Worm (Caenorhabditis elegans) whole organism, L4 larva: ENCODE data around the gene T02B11.3.

Source experiments
- D1046.2 ChIP-seq: fragments of 200-800 bp; sonication (Bioruptor generic); IDR thresholded peaks from 2 replicates; pipeline ENCODE4 v1.3.6; 2022; ENCODE audit warnings: missing genetic modification characterization, missing compliant biosample characterization
- F26F4.8 ChIP-seq: fragments of 200-800 bp; sonication (Bioruptor generic); conservative IDR thresholded peaks from 2 replicates; pipeline ENCODE4 v1.3.6; 2022; ENCODE audit warnings: missing genetic modification characterization, missing compliant biosample characterization
- T20F7.1 ChIP-seq: fragments of 200-800 bp; sonication (Bioruptor generic); optimal IDR thresholded peaks from 2 replicates; lab custom pipeline; 2018; ENCODE audit warnings: mild to moderate bottlenecking, missing genetic modification characterization, missing compliant biosample characterization
- Y48G9A.11 ChIP-seq: fragments of 200-800 bp; sonication (Bioruptor generic); IDR thresholded peaks from 2 replicates; pipeline ENCODE4 v1.3.6; 2022; ENCODE audit warnings: missing genetic modification reagents, missing genetic modification characterization, missing compliant biosample characterization
- ZK337.2 ChIP-seq: fragments of 200-800 bp; sonication (Bioruptor generic); IDR thresholded peaks from 2 replicates; pipeline ENCODE4 v1.3.6; 2022; ENCODE audit warnings: missing genetic modification reagents, missing genetic modification characterization, missing compliant biosample characterization
- ZK546.5 ChIP-seq, 2 experiments: sonication (generic microtip); optimal IDR thresholded peaks; 2 replicates each; lab custom pipeline; 2017; ENCODE audit warnings: missing biosample characterization in 2 of 2, missing genetic modification characterization in 2 of 2
- aha-1 ChIP-seq: fragments of 150-350 bp; peaks from one replicate; lab custom pipeline; 2014; ENCODE audit warnings: missing biosample characterization, missing genetic modification characterization
- ceh-20 ChIP-seq: fragments of 200-800 bp; sonication (Bioruptor generic); IDR thresholded peaks from 2 replicates; pipeline ENCODE4 v1.3.6; 2022; ENCODE audit warnings: missing genetic modification reagents, missing genetic modification characterization, missing compliant biosample characterization
- ceh-62 ChIP-seq: sonication (generic microtip); optimal IDR thresholded peaks from 2 replicates; lab custom pipeline; 2017; ENCODE audit warnings: missing biosample characterization, missing genetic modification characterization
- ces-1 ChIP-seq: fragments of 150-350 bp; sonication (generic microtip); optimal IDR thresholded peaks from 4 replicates; lab custom pipeline; 2014; ENCODE audit warnings: missing biosample characterization, missing genetic modification reagents, missing genetic modification characterization
- ctbp-1 ChIP-seq: fragments of 200-800 bp; sonication (Bioruptor generic); IDR thresholded peaks from 2 replicates; pipeline ENCODE4 v1.3.6; 2022; ENCODE audit warnings: missing genetic modification reagents, missing genetic modification characterization, missing compliant biosample characterization
- daf-12 ChIP-seq: fragments of 150-350 bp; optimal IDR thresholded peaks from 2 replicates; lab custom pipeline; 2014; ENCODE audit warnings: missing biosample characterization, missing genetic modification reagents, missing genetic modification characterization
- daf-16 ChIP-seq, 3 experiments: sonication (generic microtip); optimal IDR thresholded peaks; 2 replicates each; lab custom pipeline; 2016 to 2017; ENCODE audit warnings: missing genetic modification characterization in 3 of 3, missing genetic modification reagents in 3 of 3, mild to moderate bottlenecking in 2 of 3, missing compliant biosample characterization in 2 of 3, missing biosample characterization in 1 of 3, moderate library complexity in 1 of 3
- daf-8 ChIP-seq: fragments of 200-800 bp; sonication (Bioruptor generic); IDR thresholded peaks from 2 replicates; pipeline ENCODE4 v1.3.6; 2022; ENCODE audit warnings: missing genetic modification characterization, missing compliant biosample characterization
- dmd-6 ChIP-seq: fragments of 200-800 bp; sonication (Bioruptor generic); IDR thresholded peaks from 2 replicates; pipeline ENCODE4 v1.3.6; 2022; ENCODE audit warnings: missing genetic modification reagents, missing genetic modification characterization, missing compliant biosample characterization
- dmd-8 ChIP-seq: fragments of 200-800 bp; sonication (Bioruptor generic); IDR thresholded peaks from 2 replicates; pipeline ENCODE4 v1.3.6; 2022; ENCODE audit warnings: missing genetic modification characterization, missing compliant biosample characterization
- dve-1 ChIP-seq: sonication (generic microtip); optimal IDR thresholded peaks from 2 replicates; lab custom pipeline; 2017; ENCODE audit warnings: antibody characterized with exemption, mild to moderate bottlenecking, missing genetic modification characterization, missing compliant biosample characterization; ENCODE audit not compliant: insufficient read depth
- egl-27 ChIP-seq: sonication (generic microtip); optimal IDR thresholded peaks from 3 replicates; lab custom pipeline; 2017; ENCODE audit warnings: missing biosample characterization, missing genetic modification reagents, missing genetic modification characterization
- fos-1 ChIP-seq: fragments of 150-350 bp; optimal IDR thresholded peaks from 2 replicates; lab custom pipeline; 2014; ENCODE audit warnings: missing biosample characterization, missing genetic modification characterization
- hlh-11 ChIP-seq: fragments of 200-800 bp; sonication (Bioruptor generic); optimal IDR thresholded peaks from 2 replicates; lab custom pipeline; 2018; ENCODE audit warnings: mild to moderate bottlenecking, missing genetic modification characterization, missing compliant biosample characterization
- hlh-30 ChIP-seq: sonication (generic microtip); optimal IDR thresholded peaks from 2 replicates; lab custom pipeline; 2017; ENCODE audit warnings: antibody characterized with exemption, mild to moderate bottlenecking, missing genetic modification characterization, missing compliant biosample characterization; ENCODE audit not compliant: insufficient read depth
- lin-1 ChIP-seq: fragments of 200-800 bp; sonication (Bioruptor generic); IDR thresholded peaks from 2 replicates; pipeline ENCODE4 v1.3.6; 2022; ENCODE audit warnings: missing genetic modification reagents, missing genetic modification characterization, missing compliant biosample characterization
- lin-13 ChIP-seq: fragments of 150-350 bp; optimal IDR thresholded peaks from 2 replicates; lab custom pipeline; 2014; ENCODE audit warnings: missing biosample characterization, missing genetic modification reagents, missing genetic modification characterization
- lin-38 ChIP-seq: fragments of 200-800 bp; sonication (Bioruptor generic); IDR thresholded peaks from 2 replicates; pipeline ENCODE4 v1.3.6; 2022; ENCODE audit warnings: missing genetic modification reagents, missing genetic modification characterization, missing compliant biosample characterization
- lin-39 ChIP-seq: fragments of 150-350 bp; optimal IDR thresholded peaks from 2 replicates; lab custom pipeline; 2014; ENCODE audit warnings: missing biosample characterization, missing genetic modification reagents, missing genetic modification characterization
- lir-3 ChIP-seq: sonication (generic microtip); optimal IDR thresholded peaks from 2 replicates; lab custom pipeline; 2016; ENCODE audit warnings: mild to moderate bottlenecking, missing genetic modification characterization, missing compliant biosample characterization
- madf-9 ChIP-seq: fragments of 200-800 bp; sonication (Bioruptor generic); conservative IDR thresholded peaks from 2 replicates; pipeline ENCODE4 v1.3.6; 2022; ENCODE audit warnings: missing genetic modification reagents, missing genetic modification characterization, missing compliant biosample characterization
- mdl-1 ChIP-seq, 2 experiments: fragments of 150-350 bp in 1 of 2; sonication (generic microtip) in 1 of 2; optimal IDR thresholded peaks; 2 replicates each; lab custom pipeline; 2014 to 2017; ENCODE audit warnings: missing biosample characterization in 2 of 2, missing genetic modification characterization in 2 of 2
- mes-2 ChIP-seq: sonication (generic microtip); optimal IDR thresholded peaks from 2 replicates; lab custom pipeline; 2016; ENCODE audit warnings: missing genotype, mild to moderate bottlenecking, missing genetic modification characterization, missing compliant biosample characterization; ENCODE audit not compliant: poor library complexity, severe bottlenecking
- mxl-2 ChIP-seq: fragments of 200-800 bp; sonication (Bioruptor generic); conservative IDR thresholded peaks from 2 replicates; pipeline ENCODE4 v1.3.6; 2022; ENCODE audit warnings: missing genetic modification reagents, missing genetic modification characterization, missing compliant biosample characterization
- mxl-3 ChIP-seq: fragments of 200-800 bp; sonication (Bioruptor generic); optimal IDR thresholded peaks from 2 replicates; lab custom pipeline; 2018; ENCODE audit warnings: mild to moderate bottlenecking, missing genetic modification characterization, missing compliant biosample characterization
- nhr-10 ChIP-seq: fragments of 150-350 bp; optimal IDR thresholded peaks from 2 replicates; lab custom pipeline; 2014; ENCODE audit warnings: missing biosample characterization, missing genetic modification characterization
- nhr-102 ChIP-seq: sonication (generic microtip); optimal IDR thresholded peaks from 2 replicates; lab custom pipeline; 2016; ENCODE audit warnings: mild to moderate bottlenecking, missing genetic modification characterization, moderate library complexity, missing compliant biosample characterization
- nhr-11 ChIP-seq: fragments of 150-350 bp; optimal IDR thresholded peaks from 2 replicates; lab custom pipeline; 2014; ENCODE audit warnings: missing biosample characterization, missing genetic modification characterization
- nhr-28 ChIP-seq: fragments of 150-350 bp; optimal IDR thresholded peaks from 2 replicates; lab custom pipeline; 2014; ENCODE audit warnings: missing biosample characterization, missing genetic modification characterization
- nhr-41 ChIP-seq: fragments of 200-800 bp; sonication (Bioruptor generic); IDR thresholded peaks from 2 replicates; pipeline ENCODE4 v1.3.6; 2022; ENCODE audit warnings: missing genetic modification reagents, missing genetic modification characterization, missing compliant biosample characterization
- php-3 ChIP-seq: fragments of 200-800 bp; sonication (Bioruptor generic); IDR thresholded peaks from 2 replicates; pipeline ENCODE4 v1.3.6; 2022; ENCODE audit warnings: missing genetic modification reagents, missing genetic modification characterization, missing compliant biosample characterization
- sdz-12 ChIP-seq: fragments of 200-800 bp; sonication (Bioruptor generic); optimal IDR thresholded peaks from 2 replicates; lab custom pipeline; 2018; ENCODE audit warnings: mild to moderate bottlenecking, missing genetic modification characterization, missing compliant biosample characterization
- set-16 ChIP-seq: fragments of 200-800 bp; sonication (Bioruptor generic); IDR thresholded peaks from 2 replicates; pipeline ENCODE4 v1.3.6; 2022; ENCODE audit warnings: missing genetic modification reagents, missing genetic modification characterization, missing compliant biosample characterization
- snpc-4 ChIP-seq: fragments of 150-350 bp; optimal IDR thresholded peaks from 2 replicates; lab custom pipeline; 2014; ENCODE audit warnings: missing biosample characterization, missing genetic modification characterization
- tra-1 ChIP-seq: fragments of 200-800 bp; sonication (Bioruptor generic); IDR thresholded peaks from 2 replicates; pipeline ENCODE4 v1.3.6; 2022; ENCODE audit warnings: missing genetic modification reagents, missing genetic modification characterization, missing compliant biosample characterization
- vab-7 ChIP-seq: fragments of 200-800 bp; sonication (Bioruptor generic); IDR thresholded peaks from 2 replicates; pipeline ENCODE4 v1.3.6; 2022; ENCODE audit warnings: missing genetic modification reagents, missing genetic modification characterization, missing compliant biosample characterization
- zfp-2 ChIP-seq: sonication (generic microtip); optimal IDR thresholded peaks from 2 replicates; lab custom pipeline; 2016; ENCODE audit warnings: mild to moderate bottlenecking, missing genetic modification characterization, missing compliant biosample characterization
- zfp-3 ChIP-seq: fragments of 200-800 bp; sonication (Bioruptor generic); conservative IDR thresholded peaks from 2 replicates; pipeline ENCODE4 v1.3.6; 2022; ENCODE audit warnings: missing genetic modification reagents, missing genetic modification characterization, missing compliant biosample characterization
- zip-11 ChIP-seq: fragments of 200-800 bp; sonication (Bioruptor generic); IDR thresholded peaks from 2 replicates; pipeline ENCODE4 v1.3.6; 2022; ENCODE audit warnings: missing genetic modification characterization, missing compliant biosample characterization

The T02B11.3 gene

DNA sequence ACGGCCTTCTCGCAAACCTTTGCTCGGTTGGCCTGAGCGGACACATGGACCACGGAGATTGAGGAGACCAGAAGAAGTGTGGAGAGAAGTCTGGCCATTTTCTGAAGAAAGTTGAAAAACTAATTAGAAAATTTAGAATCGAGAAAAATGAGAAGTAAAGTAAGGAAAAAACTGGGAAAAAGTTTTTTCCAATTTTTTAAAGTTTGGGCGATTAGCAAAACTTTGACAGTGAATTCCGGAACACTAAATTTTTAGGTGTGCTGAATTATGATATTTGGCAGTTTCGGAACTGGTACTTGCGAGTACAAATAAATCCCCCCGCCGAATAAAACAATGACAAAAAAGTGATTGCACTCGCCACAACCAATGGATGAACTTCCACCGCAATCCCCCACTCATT lies at the start of gene T02B11.3:
TSS of gene T02B11.3 (minus strand) at position 101 of the 400 bp plus-strand sequence.
- TF ChIP-seq daf-16 (GFP tag; optimal IDR thresholded peaks at IDR 0.05; lab: Kevin White, UChicago) (no peak), daf-16 (tag; optimal IDR thresholded peaks at IDR 0.05; lab: Kevin White, UChicago) (no peak), dmd-8 (GFP tag; lab: Robert Waterston, UW) (no peak), daf-12 (tag; lab: Kevin White, UChicago) (no peak), zfp-2 (tag; lab: Kevin White, UChicago) (no peak), zip-11 (no peak), Y48G9A.11 (GFP tag; lab: Robert Waterston, UW) (no peak), snpc-4 (tag; lab: Kevin White, UChicago) (no peak), ceh-62 (tag; lab: Kevin White, UChicago) (no peak), ctbp-1 (GFP tag; lab: Robert Waterston, UW) (no peak), T20F7.1 (GFP tag; lab: Kevin White, UChicago) (no peak), tra-1 (GFP tag; lab: Robert Waterston, UW) (no peak), vab-7 (GFP tag; lab: Robert Waterston, UW) (no peak), lin-1 (GFP tag; lab: Robert Waterston, UW) (no peak)
- TF ChIP-seq, all 104 proteins: peak for 0

- TF ChIP-seq set-16 (GFP tag; lab: Robert Waterston, UW), result peak; percentile 74
- TF ChIP-seq ZK546.5 (tag; optimal IDR thresholded peaks at IDR 0.05; lab: Kevin White, UChicago), result no peak
Measured at ce11 chrV:915716-916115, 49.1 kb upstream of the T02B11.3 start.

ce11 chrV:911474-911873 lies 44.8 kb upstream of the T02B11.3 start, which contains the start of gene adh-5:
adh-5 (plus strand) TSS chrV:911774.
- no peak for TF ChIP-seq lin-13
- TF ChIP-seq nhr-41 (GFP tag; lab: Robert Waterston, UW), result no peak
- TF ChIP-seq sdz-12, result no peak
- TF ChIP-seq zfp-3 (GFP tag; lab: Robert Waterston, UW), result no peak
- TF ChIP-seq egl-27 (tag; lab: Kevin White, UChicago), result no peak
- TF ChIP-seq madf-9, result no peak
- TF ChIP-seq ctbp-1 (GFP tag; lab: Robert Waterston, UW), result no peak
- TF ChIP-seq ZK337.2 (GFP tag; lab: Robert Waterston, UW), result no peak
- TF ChIP-seq lir-3, result no peak
- TF ChIP-seq aha-1 (tag; lab: Kevin White, UChicago), result no peak
- no peak for TF ChIP-seq ces-1 (GFP tag; lab: Kevin White, UChicago)
- no peak for TF ChIP-seq F26F4.8 (GFP tag; lab: Robert Waterston, UW)
- TF ChIP-seq fos-1 (tag; lab: Kevin White, UChicago), result no peak
- TF ChIP-seq mxl-2 (GFP tag; lab: Robert Waterston, UW), result no peak
- TF ChIP-seq daf-8, result no peak
- no peak for TF ChIP-seq vab-7 (GFP tag; lab: Robert Waterston, UW)
- TF ChIP-seq nhr-28 (tag; lab: Kevin White, UChicago), result no peak
- no peak for TF ChIP-seq hlh-11
- no peak for TF ChIP-seq ceh-20 (GFP tag; lab: Robert Waterston, UW)

DNA sequence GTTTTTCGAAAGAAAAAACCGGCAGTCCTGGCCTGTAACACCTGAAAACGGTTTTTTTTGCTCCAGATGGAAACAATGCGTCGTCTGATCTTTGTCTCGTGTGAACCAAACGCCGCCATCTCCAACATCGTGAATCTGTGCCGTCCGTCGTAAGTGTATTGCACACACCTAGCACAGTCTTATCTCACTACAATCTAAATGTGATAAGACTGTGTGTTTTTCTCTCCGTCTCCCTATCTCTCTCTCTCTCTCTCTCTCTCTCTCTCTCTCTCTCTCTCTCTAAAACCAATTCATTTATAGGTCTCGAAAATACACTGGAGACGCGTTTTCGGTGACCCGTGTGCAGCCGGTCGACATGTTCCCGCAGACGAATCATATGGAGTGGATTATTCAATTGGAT lies 44.0 kb upstream of the T02B11.3 start:
- TF ChIP-seq nhr-102, result peak; percentile 20
- peak; percentile 28 for TF ChIP-seq nhr-11 (tag; lab: Kevin White, UChicago)
- peak; percentile 99 for TF ChIP-seq nhr-28 (tag; lab: Kevin White, UChicago)
- no peak for TF ChIP-seq daf-16 (GFP tag; optimal IDR thresholded peaks at IDR 0.05; lab: Kevin White, UChicago)
- peak; percentile 58 for TF ChIP-seq daf-16 (tag; optimal IDR thresholded peaks at IDR 0.05; lab: Kevin White, UChicago)
- TF ChIP-seq mxl-3 (GFP tag; lab: Kevin White, UChicago), result peak; percentile 82
- TF ChIP-seq dmd-6 (GFP tag; lab: Robert Waterston, UW), result peak; percentile 77
- peak; percentile 63 for TF ChIP-seq aha-1 (tag; lab: Kevin White, UChicago)
- TF ChIP-seq php-3 (GFP tag; lab: Robert Waterston, UW), result 0 out of 2 replicates have a peak, but pooled peaks have one; percentile 28
- no peak for TF ChIP-seq ceh-20 (GFP tag; lab: Robert Waterston, UW)
- no peak for TF ChIP-seq D1046.2 (GFP tag; lab: Robert Waterston, UW)
- peak; percentile 37 for TF ChIP-seq mes-2 (tag; lab: Kevin White, UChicago)
- peak in 1 of 2 experiments; percentile 53 for TF ChIP-seq mdl-1 (tag; optimal IDR thresholded peaks at IDR 0.05; lab: Kevin White, UChicago)
- TF ChIP-seq lin-39 (tag; lab: Kevin White, UChicago), result no peak
- TF ChIP-seq lin-38 (GFP tag; lab: Robert Waterston, UW), result peak; percentile 49
- no peak for TF ChIP-seq nhr-10 (tag; lab: Kevin White, UChicago)
- peak; percentile 48 for TF ChIP-seq hlh-30 (tag; lab: Kevin White, UChicago)
- TF ChIP-seq sdz-12, result no peak
- peak; percentile 81 for TF ChIP-seq hlh-11
- peak; percentile 67 for TF ChIP-seq dve-1 (tag; lab: Kevin White, UChicago)
